Fruit fly (Drosophila melanogaster) whole organism, embryonic: ENCODE measurements around the gene CG17207.

ENCODE experiments used
- Atf6 ChIP-seq: fragments of 200-800 bp; sonication (Bioruptor generic); IDR thresholded peaks from 2 replicates; pipeline ENCODE4 v1.3.6; 2022; ENCODE audit warnings: missing biosample characterization, missing genetic modification characterization
- BEAF-32 ChIP-seq: fragments of 200-800 bp; sonication (Bioruptor generic); optimal IDR thresholded peaks from 3 replicates; lab custom pipeline; 2017; ENCODE audit warnings: missing biosample characterization, missing genetic modification characterization, mild to moderate bottlenecking, moderate library complexity, missing genetic modification reagents
- CG10209 ChIP-seq: fragments of 200-800 bp; sonication (Bioruptor generic); optimal IDR thresholded peaks from 3 replicates; lab custom pipeline; 2017; ENCODE audit warnings: missing biosample characterization, mild to moderate bottlenecking, missing genetic modification characterization, missing genetic modification reagents
- CG12236 ChIP-seq: fragments of 200-800 bp; sonication (Bioruptor generic); optimal IDR thresholded peaks from 2 replicates; lab custom pipeline; 2016; ENCODE audit warnings: missing biosample characterization, missing genetic modification characterization
- CG13424 ChIP-seq: fragments of 200-800 bp; sonication (Bioruptor generic); optimal IDR thresholded peaks from 2 replicates; lab custom pipeline; 2019; ENCODE audit warnings: missing biosample characterization, mild to moderate bottlenecking, missing genetic modification characterization, moderate library complexity
- CG13624 ChIP-seq: fragments of 200-800 bp; sonication (Bioruptor generic); optimal IDR thresholded peaks from 2 replicates; lab custom pipeline; 2016; ENCODE audit warnings: missing biosample characterization, missing genetic modification characterization
- CG14441 ChIP-seq: fragments of 200-800 bp; sonication (Bioruptor generic); IDR thresholded peaks from 2 replicates; pipeline ENCODE4 v1.3.6; 2022; ENCODE audit warnings: missing biosample characterization, missing genetic modification characterization
- CG15011 ChIP-seq: fragments of 200-800 bp; sonication (Bioruptor generic); optimal IDR thresholded peaks from 3 replicates; lab custom pipeline; 2018; ENCODE audit warnings: missing biosample characterization, mild to moderate bottlenecking, missing genetic modification characterization
- CG15073 ChIP-seq: fragments of 200-800 bp; sonication (Bioruptor generic); optimal IDR thresholded peaks from 2 replicates; lab custom pipeline; 2016; ENCODE audit warnings: missing biosample characterization, missing genetic modification characterization
- CG15696 ChIP-seq: fragments of 200-800 bp; sonication (Bioruptor generic); optimal IDR thresholded peaks from 2 replicates; lab custom pipeline; 2019; ENCODE audit warnings: missing biosample characterization, mild to moderate bottlenecking, missing genetic modification characterization, moderate library complexity
- CG1603 ChIP-seq: fragments of 200-800 bp; sonication (Bioruptor generic); optimal IDR thresholded peaks from 2 replicates; lab custom pipeline; 2019; ENCODE audit warnings: missing biosample characterization, mild to moderate bottlenecking, missing genetic modification characterization, moderate library complexity
- CG16863 ChIP-seq: fragments of 200-800 bp; sonication (Bioruptor generic); optimal IDR thresholded peaks from 3 replicates; lab custom pipeline; 2016; ENCODE audit warnings: missing biosample characterization, missing genetic modification characterization
- CG6683 ChIP-seq: fragments of 200-800 bp; sonication (Bioruptor generic); optimal IDR thresholded peaks from 2 replicates; lab custom pipeline; 2017; ENCODE audit warnings: missing biosample characterization, mild to moderate bottlenecking, missing genetic modification characterization, missing genetic modification reagents
- CG7556 ChIP-seq: fragments of 200-800 bp; sonication (Bioruptor generic); optimal IDR thresholded peaks from 2 replicates; lab custom pipeline; 2017; ENCODE audit warnings: missing biosample characterization, mild to moderate bottlenecking, missing genetic modification characterization
- CG7928 ChIP-seq: fragments of 200-800 bp; sonication (Bioruptor generic); optimal IDR thresholded peaks from 2 replicates; lab custom pipeline; 2017; ENCODE audit warnings: missing biosample characterization, mild to moderate bottlenecking, missing genetic modification characterization
- CG9727 ChIP-seq: fragments of 200-800 bp; sonication (Bioruptor generic); optimal IDR thresholded peaks from 3 replicates; lab custom pipeline; 2017; ENCODE audit warnings: missing biosample characterization, mild to moderate bottlenecking, missing genetic modification characterization
- CG9797 ChIP-seq: fragments of 200-800 bp; sonication (Bioruptor generic); optimal IDR thresholded peaks from 3 replicates; lab custom pipeline; 2018; ENCODE audit warnings: missing biosample characterization, mild to moderate bottlenecking, missing genetic modification characterization
- CTCF ChIP-seq: fragments of 200-800 bp; sonication (Bioruptor generic); optimal IDR thresholded peaks from 2 replicates; lab custom pipeline; 2017; ENCODE audit warnings: missing biosample characterization, mild to moderate bottlenecking, missing genetic modification characterization, moderate library complexity
- Camta ChIP-seq: fragments of 200-800 bp; sonication (Bioruptor generic); optimal IDR thresholded peaks from 2 replicates; lab custom pipeline; 2016; ENCODE audit warnings: missing biosample characterization, missing genetic modification characterization
- Dll ChIP-seq: fragments of 200-800 bp; sonication (Bioruptor generic); IDR thresholded peaks from 4 replicates; pipeline ENCODE4 v1.3.6; 2022; ENCODE audit warnings: missing biosample characterization, missing genetic modification characterization; ENCODE audit not compliant: partially characterized antibody
- Doc3 ChIP-seq: fragments of 200-800 bp; sonication (Bioruptor generic); IDR thresholded peaks from 3 replicates; pipeline ENCODE4 v1.3.6; 2022; ENCODE audit warnings: missing biosample characterization, missing genetic modification characterization; ENCODE audit not compliant: partially characterized antibody
- E2f2 ChIP-seq: fragments of 200-800 bp; sonication (Bioruptor generic); IDR thresholded peaks from 2 replicates; pipeline ENCODE4 v1.3.6; 2022; ENCODE audit warnings: missing biosample characterization, missing genetic modification characterization
- HHEX ChIP-seq: fragments of 200-800 bp; sonication (Bioruptor generic); optimal IDR thresholded peaks from 3 replicates; lab custom pipeline; 2017; ENCODE audit warnings: missing biosample characterization, mild to moderate bottlenecking, missing genetic modification characterization, missing genetic modification reagents
- HLH4C ChIP-seq: fragments of 200-800 bp; sonication (Bioruptor generic); IDR thresholded peaks from 3 replicates; pipeline ENCODE4 v1.3.6; 2022; ENCODE audit warnings: missing biosample characterization, missing genetic modification characterization; ENCODE audit not compliant: partially characterized antibody
- Hsf ChIP-seq: fragments of 200-800 bp; sonication (Bioruptor generic); optimal IDR thresholded peaks from 3 replicates; lab custom pipeline; 2016; ENCODE audit warnings: missing biosample characterization, missing genetic modification characterization
- Lpt ChIP-seq: fragments of >200 bp; optimal IDR thresholded peaks from 2 replicates; lab custom pipeline; 2018; ENCODE audit warnings: missing biosample characterization, missing genetic modification characterization
- MESR4 ChIP-seq: fragments of 200-800 bp; sonication (Bioruptor generic); optimal IDR thresholded peaks from 2 replicates; lab custom pipeline; 2018; ENCODE audit warnings: missing biosample characterization, mild to moderate bottlenecking, missing genetic modification characterization, moderate library complexity
- Med ChIP-seq: fragments of 200-800 bp; sonication (Bioruptor generic); peaks from one replicate; lab custom pipeline; 2016; ENCODE audit warnings: missing biosample characterization, missing genetic modification characterization, mild to moderate bottlenecking, inconsistent platforms, moderate library complexity
- Meics ChIP-seq: fragments of 200-800 bp; sonication (Bioruptor generic); optimal IDR thresholded peaks from 2 replicates; lab custom pipeline; 2017; ENCODE audit warnings: missing biosample characterization, mild to moderate bottlenecking, missing genetic modification characterization
- Neu2 ChIP-seq: fragments of 200-800 bp; sonication (Bioruptor generic); optimal IDR thresholded peaks from 3 replicates; lab custom pipeline; 2016; ENCODE audit warnings: missing biosample characterization, missing genetic modification characterization, borderline replicate concordance
- Pdp1 ChIP-seq, 2 experiments: fragments of 200-800 bp; sonication (Bioruptor generic); optimal IDR thresholded peaks; 3 replicates each; lab custom pipeline; 2016; ENCODE audit warnings: missing biosample characterization in 2 of 2, missing genetic modification characterization in 2 of 2, mild to moderate bottlenecking in 1 of 2, moderate library complexity in 1 of 2
- Ptx1 ChIP-seq: fragments of 200-800 bp; sonication (Bioruptor generic); IDR thresholded peaks from 2 replicates; pipeline ENCODE4 v1.3.6; 2022; ENCODE audit warnings: missing biosample characterization, missing genetic modification characterization
- bbx ChIP-seq: fragments of 200-800 bp; sonication (Bioruptor generic); IDR thresholded peaks from 2 replicates; pipeline ENCODE4 v1.3.6; 2022; ENCODE audit warnings: missing biosample characterization, missing genetic modification characterization; ENCODE audit not compliant: partially characterized antibody
- bcd ChIP-seq: fragments of 200-800 bp; sonication (Bioruptor generic); optimal IDR thresholded peaks from 2 replicates; lab custom pipeline; 2017; ENCODE audit warnings: missing biosample characterization, mild to moderate bottlenecking, missing genetic modification characterization
- btn ChIP-seq: fragments of 200-800 bp; sonication (Bioruptor generic); optimal IDR thresholded peaks from 2 replicates; lab custom pipeline; 2016; ENCODE audit warnings: missing biosample characterization, missing genetic modification characterization
- chm ChIP-seq: fragments of 200-800 bp; sonication (Bioruptor generic); IDR thresholded peaks from 2 replicates; pipeline ENCODE4 v1.3.6; 2022; ENCODE audit warnings: missing biosample characterization, missing genetic modification characterization
- chn ChIP-seq: fragments of 200-800 bp; sonication (Bioruptor generic); optimal IDR thresholded peaks from 2 replicates; lab custom pipeline; 2016; ENCODE audit warnings: missing biosample characterization, missing genetic modification characterization
- dmrt11E ChIP-seq: fragments of 200-800 bp; sonication (Bioruptor generic); optimal IDR thresholded peaks from 3 replicates; lab custom pipeline; 2018; ENCODE audit warnings: missing biosample characterization, mild to moderate bottlenecking, missing genetic modification characterization, moderate library complexity
- emc ChIP-seq: fragments of 200-800 bp; sonication (Bioruptor generic); optimal IDR thresholded peaks from 2 replicates; lab custom pipeline; 2016; ENCODE audit warnings: missing biosample characterization, missing genetic modification characterization
- esg ChIP-seq: fragments of 200-800 bp; sonication (Bioruptor generic); conservative IDR thresholded peaks from 2 replicates; pipeline ENCODE4 v1.3.6; 2022; ENCODE audit warnings: missing biosample characterization, missing genetic modification characterization
- gce ChIP-seq: fragments of 200-800 bp; sonication (Bioruptor generic); IDR thresholded peaks from 3 replicates; pipeline ENCODE4 v1.3.6; 2022; ENCODE audit warnings: missing biosample characterization, missing genetic modification characterization
- gfzf ChIP-seq: fragments of 200-800 bp; sonication (Bioruptor generic); optimal IDR thresholded peaks from 2 replicates; lab custom pipeline; 2016; ENCODE audit warnings: missing biosample characterization, mild to moderate bottlenecking, missing genetic modification characterization, moderate library complexity
- inv ChIP-seq: fragments of 200-800 bp; sonication (Bioruptor generic); IDR thresholded peaks from 2 replicates; pipeline ENCODE4 v1.3.6; 2022; ENCODE audit warnings: missing biosample characterization, missing genetic modification characterization; ENCODE audit not compliant: partially characterized antibody
- nmo ChIP-seq: fragments of 200-800 bp; sonication (Bioruptor generic); optimal IDR thresholded peaks from 2 replicates; lab custom pipeline; 2018; ENCODE audit warnings: missing biosample characterization, mild to moderate bottlenecking, missing genetic modification characterization, moderate library complexity
- org-1 ChIP-seq: fragments of 200-800 bp; sonication (Bioruptor generic); optimal IDR thresholded peaks from 2 replicates; lab custom pipeline; 2017; ENCODE audit warnings: missing biosample characterization, missing genetic modification characterization
- sens ChIP-seq: fragments of 200-800 bp; sonication (Bioruptor generic); peaks from one replicate; lab custom pipeline; 2016; ENCODE audit warnings: missing biosample characterization, missing genetic modification characterization
- shn ChIP-seq: fragments of 200-800 bp; sonication (Bioruptor generic); optimal IDR thresholded peaks from 3 replicates; lab custom pipeline; 2016; ENCODE audit warnings: missing biosample characterization, missing genetic modification characterization
- slou ChIP-seq: fragments of 200-800 bp; sonication (Bioruptor generic); optimal IDR thresholded peaks from 3 replicates; lab custom pipeline; 2016; ENCODE audit warnings: missing biosample characterization, missing genetic modification characterization
- tna ChIP-seq: fragments of 200-800 bp; sonication (Bioruptor generic); IDR thresholded peaks from 2 replicates; pipeline ENCODE4 v1.3.6; 2022; ENCODE audit warnings: missing biosample characterization, missing genetic modification characterization; ENCODE audit not compliant: partially characterized antibody
- zen ChIP-seq: fragments of 200-800 bp; sonication (Bioruptor generic); optimal IDR thresholded peaks from 3 replicates; lab custom pipeline; 2018; ENCODE audit warnings: missing biosample characterization, mild to moderate bottlenecking, missing genetic modification characterization, moderate library complexity

Gene CG17207

dm6 chr3R:12401672-12402296, 37.2 kb downstream of the CG17207 start, which contains the start of gene DNAlig3 (continued):
- TF ChIP-seq Camta (no peak), CG13424 (tag; lab: Kevin White, UChicago) (no peak), gce (GFP tag; lab: Robert Waterston, UW) (no peak), E2f2 (GFP tag; lab: Robert Waterston, UW) (peak; percentile 89), HHEX (no peak), dmrt11E (no peak), MESR4 (GFP tag; lab: Kevin White, UChicago) (peak; percentile 23), emc (GFP tag; lab: Kevin White, UChicago) (no peak), chn (GFP tag; lab: Kevin White, UChicago) (no peak), CG10209 (GFP tag; lab: Kevin White, UChicago) (no peak), Dll (peak; percentile 73), Hsf (GFP tag; lab: Kevin White, UChicago) (no peak), CTCF (GFP tag; lab: Kevin White, UChicago) (peak; percentile 45), sens (GFP tag; lab: Kevin White, UChicago) (peak; percentile 32), CG1603 (tag; lab: Kevin White, UChicago) (peak; percentile 64), CG13624 (GFP tag; lab: Kevin White, UChicago) (no peak), HLH4C (no peak), inv (peak; percentile 25; the same call in 1 of the 2 replicates), esg (GFP tag; lab: Robert Waterston, UW) (no peak), Atf6 (GFP tag; lab: Robert Waterston, UW) (no peak), nmo (GFP tag; lab: Kevin White, UChicago) (no peak), CG9727 (no peak), CG12236 (no peak), Neu2 (GFP tag; lab: Kevin White, UChicago) (no peak), Meics (GFP tag; lab: Kevin White, UChicago) (no peak), slou (GFP tag; lab: Kevin White, UChicago) (no peak), CG15073 (GFP tag; lab: Kevin White, UChicago) (no peak), Ptx1 (no peak), chm (GFP tag; lab: Robert Waterston, UW) (no peak), BEAF-32 (GFP tag; lab: Kevin White, UChicago) (peak; percentile 68), btn (no peak), CG16863 (GFP tag; lab: Kevin White, UChicago) (no peak), zen (tag; lab: Kevin White, UChicago) (peak; percentile 17), org-1 (GFP tag; lab: Kevin White, UChicago) (no peak), CG7556 (GFP tag; lab: Kevin White, UChicago) (no peak), Lpt (GFP tag; lab: Kevin White, UChicago) (no peak), bcd (GFP tag; lab: Kevin White, UChicago) (no peak), Doc3 (GFP tag; lab: Robert Waterston, UW) (peak; percentile 61; the same call in 1 of the 3 replicates), CG9797 (peak; percentile 17), Med (peak; percentile 42), bbx (GFP tag; lab: Robert Waterston, UW) (peak; percentile 63), CG14441 (no peak), CG6683 (GFP tag; lab: Kevin White, UChicago) (peak; percentile 8), tna (0 out of 2 replicates have a peak, but pooled peaks have one; percentile 25), Pdp1 (GFP tag; optimal IDR thresholded peaks at IDR 0.05; lab: Kevin White, UChicago) (peak in 1 of 2 experiments; percentile 10), CG15696 (tag; lab: Kevin White, UChicago) (no peak), gfzf (GFP tag; lab: Kevin White, UChicago) (peak; percentile 27), CG15011 (GFP tag; lab: Kevin White, UChicago) (no peak), CG7928 (no peak), shn (GFP tag; lab: Kevin White, UChicago) (no peak)
